Fruit fly (Drosophila melanogaster) whole organism, prepupa: ENCODE results near the gene CG31156.

Source experiments
- Blimp-1 ChIP-seq: fragments of 200-800 bp; sonication (Bioruptor generic); optimal IDR thresholded peaks from 3 replicates; lab custom pipeline; 2017; ENCODE audit warnings: missing biosample characterization, missing genetic modification characterization, mild to moderate bottlenecking, moderate library complexity, missing genetic modification reagents
- CG10631 ChIP-seq: fragments of 200-800 bp; sonication (Bioruptor generic); optimal IDR thresholded peaks from 2 replicates; lab custom pipeline; 2016; ENCODE audit warnings: missing biosample characterization, missing genetic modification characterization
- CG10669 ChIP-seq: fragments of 200-800 bp; sonication (Bioruptor generic); optimal IDR thresholded peaks from 3 replicates; lab custom pipeline; 2018; ENCODE audit warnings: missing biosample characterization, mild to moderate bottlenecking, missing genetic modification characterization, moderate library complexity
- CG11902 ChIP-seq: fragments of 200-800 bp; sonication (Bioruptor generic); optimal IDR thresholded peaks from 3 replicates; lab custom pipeline; 2016; ENCODE audit warnings: missing biosample characterization, missing genetic modification characterization
- CG15336 ChIP-seq: fragments of 200-800 bp; sonication (Bioruptor generic); IDR thresholded peaks from 2 replicates; pipeline ENCODE4 v1.3.6; 2022; ENCODE audit warnings: missing biosample characterization, missing genetic modification characterization
- CG1621 ChIP-seq: fragments of 200-800 bp; sonication (Bioruptor generic); optimal IDR thresholded peaks from 3 replicates; lab custom pipeline; 2018; ENCODE audit warnings: missing biosample characterization, mild to moderate bottlenecking, missing genetic modification characterization
- CG31627 ChIP-seq: fragments of 200-800 bp; sonication (Bioruptor generic); optimal IDR thresholded peaks from 3 replicates; lab custom pipeline; 2016; ENCODE audit warnings: missing biosample characterization, missing genetic modification characterization
- CG32006 ChIP-seq: fragments of 200-800 bp; sonication (Bioruptor generic); optimal IDR thresholded peaks from 3 replicates; lab custom pipeline; 2017; ENCODE audit warnings: missing biosample characterization, mild to moderate bottlenecking, missing genetic modification characterization
- CG34406 ChIP-seq: fragments of 200-800 bp; sonication (Bioruptor generic); optimal IDR thresholded peaks from 3 replicates; lab custom pipeline; 2016; ENCODE audit warnings: missing biosample characterization, missing genetic modification characterization
- CG3919 ChIP-seq: fragments of 200-800 bp; sonication (Bioruptor generic); optimal IDR thresholded peaks from 3 replicates; lab custom pipeline; 2016; ENCODE audit warnings: missing biosample characterization, missing genetic modification characterization
- CG4318 ChIP-seq: fragments of 200-800 bp; sonication (Bioruptor generic); optimal IDR thresholded peaks from 3 replicates; lab custom pipeline; 2017; ENCODE audit warnings: missing biosample characterization, mild to moderate bottlenecking, missing genetic modification characterization
- CG6276 ChIP-seq: fragments of 200-800 bp; sonication (Bioruptor generic); optimal IDR thresholded peaks from 2 replicates; lab custom pipeline; 2017; ENCODE audit warnings: missing biosample characterization, mild to moderate bottlenecking, missing genetic modification characterization
- CG6792 ChIP-seq: fragments of 200-800 bp; sonication (Bioruptor generic); optimal IDR thresholded peaks from 3 replicates; lab custom pipeline; 2016; ENCODE audit warnings: missing biosample characterization, missing genetic modification characterization
- CG6808 ChIP-seq: fragments of 200-800 bp; sonication (Bioruptor generic); optimal IDR thresholded peaks from 3 replicates; lab custom pipeline; 2017; ENCODE audit warnings: missing biosample characterization, missing genetic modification characterization, mild to moderate bottlenecking, moderate library complexity, missing genetic modification reagents
- CG7368 ChIP-seq: fragments of 200-800 bp; sonication (Bioruptor generic); optimal IDR thresholded peaks from 3 replicates; lab custom pipeline; 2016; ENCODE audit warnings: missing biosample characterization, missing genetic modification characterization
- CG8319 ChIP-seq: fragments of 200-800 bp; sonication (Bioruptor generic); optimal IDR thresholded peaks from 3 replicates; lab custom pipeline; 2016; ENCODE audit warnings: missing biosample characterization, missing genetic modification characterization
- CG8632 ChIP-seq: fragments of 200-800 bp; sonication (Bioruptor generic); optimal IDR thresholded peaks from 3 replicates; lab custom pipeline; 2016; ENCODE audit warnings: missing biosample characterization, missing genetic modification characterization
- Eip75B ChIP-seq: fragments of 200-800 bp; sonication (Bioruptor generic); optimal IDR thresholded peaks from 3 replicates; lab custom pipeline; 2016; ENCODE audit warnings: missing biosample characterization, missing genetic modification characterization
- Eip78C ChIP-seq: fragments of 200-800 bp; sonication (Bioruptor generic); peaks from one replicate; lab custom pipeline; 2016; ENCODE audit warnings: missing biosample characterization, missing genetic modification characterization
- Eip93F ChIP-seq: fragments of 200-800 bp; sonication (Bioruptor generic); optimal IDR thresholded peaks from 2 replicates; lab custom pipeline; 2016; ENCODE audit warnings: missing biosample characterization, mild to moderate bottlenecking, missing genetic modification characterization
- Ets21C ChIP-seq: fragments of 200-800 bp; sonication (Bioruptor generic); optimal IDR thresholded peaks from 3 replicates; lab custom pipeline; 2016; ENCODE audit warnings: missing biosample characterization, missing genetic modification characterization
- Ets96B ChIP-seq: fragments of 200-800 bp; optimal IDR thresholded peaks from 2 replicates; lab custom pipeline; 2019; ENCODE audit warnings: missing biosample characterization, mild to moderate bottlenecking, missing genetic modification characterization, moderate library complexity
- Gug ChIP-seq: fragments of 200-800 bp; sonication (Bioruptor generic); IDR thresholded peaks from 2 replicates; pipeline ENCODE4 v1.3.6; 2022; ENCODE audit warnings: missing biosample characterization, missing genetic modification characterization
- Hr38 ChIP-seq: sonication (Bioruptor generic); optimal IDR thresholded peaks from 2 replicates; lab custom pipeline; 2016; ENCODE audit warnings: missing biosample characterization, missing genetic modification characterization
- Hr39 ChIP-seq: fragments of 200-800 bp; sonication (Bioruptor generic); optimal IDR thresholded peaks from 2 replicates; lab custom pipeline; 2016; ENCODE audit warnings: missing biosample characterization, missing genetic modification characterization
- Hr4 ChIP-seq: fragments of 200-800 bp; sonication (Bioruptor generic); optimal IDR thresholded peaks from 3 replicates; lab custom pipeline; 2016; ENCODE audit warnings: missing biosample characterization, missing genetic modification characterization
- Met ChIP-seq: fragments of 200-800 bp; sonication (Bioruptor generic); optimal IDR thresholded peaks from 3 replicates; lab custom pipeline; 2016; ENCODE audit warnings: missing biosample characterization, missing genetic modification characterization
- OdsH ChIP-seq: fragments of 200-800 bp; sonication (Bioruptor generic); optimal IDR thresholded peaks from 3 replicates; lab custom pipeline; 2016; ENCODE audit warnings: missing biosample characterization, missing genetic modification characterization
- Smox ChIP-seq: fragments of 200-800 bp; sonication (Bioruptor generic); optimal IDR thresholded peaks from 3 replicates; lab custom pipeline; 2016; ENCODE audit warnings: missing biosample characterization, missing genetic modification characterization
- Sox14 ChIP-seq: fragments of 200-800 bp; sonication (Bioruptor generic); optimal IDR thresholded peaks from 3 replicates; lab custom pipeline; 2016; ENCODE audit warnings: missing biosample characterization, missing genetic modification characterization
- Sox15 ChIP-seq: fragments of 200-800 bp; sonication (Bioruptor generic); optimal IDR thresholded peaks from 3 replicates; lab custom pipeline; 2016; ENCODE audit warnings: missing biosample characterization, missing genetic modification characterization
- achi ChIP-seq: fragments of 200-800 bp; sonication (Bioruptor generic); optimal IDR thresholded peaks from 3 replicates; lab custom pipeline; 2016; ENCODE audit warnings: missing biosample characterization, missing genetic modification characterization
- acj6 ChIP-seq: fragments of 200-800 bp; sonication (Bioruptor generic); optimal IDR thresholded peaks from 3 replicates; lab custom pipeline; 2016; ENCODE audit warnings: missing biosample characterization, missing genetic modification characterization
- cyc ChIP-seq: fragments of 200-800 bp; sonication (Bioruptor generic); optimal IDR thresholded peaks from 3 replicates; lab custom pipeline; 2016; ENCODE audit warnings: missing biosample characterization, missing genetic modification characterization
- eg ChIP-seq: fragments of 200-800 bp; sonication (Bioruptor generic); IDR thresholded peaks from 3 replicates; pipeline ENCODE4 v1.3.6; 2022; ENCODE audit warnings: missing biosample characterization, missing genetic modification characterization
- esn ChIP-seq: fragments of 200-800 bp; sonication (Bioruptor generic); optimal IDR thresholded peaks from 2 replicates; lab custom pipeline; 2016; ENCODE audit warnings: missing biosample characterization, mild to moderate bottlenecking, missing genetic modification characterization, moderate library complexity
- fkh ChIP-seq: fragments of 200-800 bp; sonication (Bioruptor generic); optimal IDR thresholded peaks from 3 replicates; lab custom pipeline; 2017; ENCODE audit warnings: missing biosample characterization, mild to moderate bottlenecking, missing genetic modification characterization, moderate library complexity
- lz ChIP-seq: fragments of 200-800 bp; sonication (Bioruptor generic); optimal IDR thresholded peaks from 3 replicates; lab custom pipeline; 2016; ENCODE audit warnings: missing biosample characterization, missing genetic modification characterization
- net ChIP-seq: fragments of 200-800 bp; sonication (Bioruptor generic); optimal IDR thresholded peaks from 3 replicates; lab custom pipeline; 2016; ENCODE audit warnings: missing biosample characterization, missing genetic modification characterization
- pdm3 ChIP-seq: fragments of 200-800 bp; sonication (Bioruptor generic); optimal IDR thresholded peaks from 3 replicates; lab custom pipeline; 2016; ENCODE audit warnings: missing biosample characterization, missing genetic modification characterization
- salr ChIP-seq, 2 experiments: fragments of 200-800 bp; sonication (Bioruptor generic); optimal IDR thresholded peaks; 3 replicates each; lab custom pipeline; 2016 to 2018; ENCODE audit warnings: missing biosample characterization in 2 of 2, missing genetic modification characterization in 2 of 2, mild to moderate bottlenecking in 1 of 2
- spab ChIP-seq: fragments of 200-800 bp; sonication (Bioruptor generic); optimal IDR thresholded peaks from 2 replicates; lab custom pipeline; 2017; ENCODE audit warnings: missing biosample characterization, mild to moderate bottlenecking, missing genetic modification characterization, missing genetic modification reagents
- ss ChIP-seq, 2 experiments: fragments of 200-800 bp; sonication (Bioruptor generic); optimal IDR thresholded peaks; 2 replicates in 1 of 2; 3 replicates in 1 of 2; lab custom pipeline; 2017 to 2018; ENCODE audit warnings: mild to moderate bottlenecking in 2 of 2, missing biosample characterization in 2 of 2, missing genetic modification characterization in 2 of 2, moderate library complexity in 1 of 2
- svp ChIP-seq: fragments of 200-800 bp; sonication (Bioruptor generic); peaks from one replicate; lab custom pipeline; 2016; ENCODE audit warnings: missing biosample characterization, missing genetic modification characterization
- topi ChIP-seq: fragments of 200-800 bp; sonication (Bioruptor generic); optimal IDR thresholded peaks from 3 replicates; lab custom pipeline; 2016; ENCODE audit warnings: missing biosample characterization, missing genetic modification characterization
- vri ChIP-seq: fragments of 200-800 bp; sonication (Bioruptor generic); optimal IDR thresholded peaks from 3 replicates; lab custom pipeline; 2016; ENCODE audit warnings: missing biosample characterization, mild to moderate bottlenecking, missing genetic modification characterization

Gene CG31156

dm6 chr3R:22631156-22631555 lies 17.7 kb upstream of the CG31156 start:
- TF ChIP-seq vri (GFP tag; lab: Kevin White, UChicago) (peak; percentile 14), fkh (GFP tag; lab: Kevin White, UChicago) (peak; percentile 80), svp (GFP tag; lab: Kevin White, UChicago) (peak; percentile 59), net (no peak), spab (GFP tag; lab: Kevin White, UChicago) (no peak), CG6808 (GFP tag; lab: Kevin White, UChicago) (no peak)

- no peak for TF ChIP-seq CG1621 (tag; lab: Kevin White, UChicago)
- no peak for TF ChIP-seq CG8319 (GFP tag; lab: Kevin White, UChicago)
- no peak for TF ChIP-seq lz
- TF ChIP-seq CG32006 (GFP tag; lab: Kevin White, UChicago): no peak
- TF ChIP-seq svp (GFP tag; lab: Kevin White, UChicago): peak; percentile 58
- no peak for TF ChIP-seq CG31627 (GFP tag; lab: Kevin White, UChicago)
- peak; percentile 14 for TF ChIP-seq esn
- no peak for TF ChIP-seq Sox14 (GFP tag; lab: Kevin White, UChicago)
- TF ChIP-seq spab (GFP tag; lab: Kevin White, UChicago): no peak
- TF ChIP-seq CG6276 (GFP tag; lab: Kevin White, UChicago): no peak
Observed at dm6 chr3R:22629174-22629573, 15.7 kb upstream of the CG31156 start.

dm6 chr3R:22627936-22628513 lies 14.6 kb upstream of the CG31156 start:
- TF ChIP-seq Sox14 (GFP tag; lab: Kevin White, UChicago) (peak; percentile 81), eg (GFP tag; lab: Robert Waterston, UW) (0 out of 3 replicates have a peak, but pooled peaks have one; percentile 20), achi (GFP tag; lab: Kevin White, UChicago) (peak; percentile 65), OdsH (GFP tag; lab: Kevin White, UChicago) (peak; percentile 71), Smox (GFP tag; lab: Kevin White, UChicago) (peak; percentile 87), Ets21C (peak; percentile 81), CG15336 (GFP tag; lab: Robert Waterston, UW) (peak; percentile 27; the same call in 1 of the 2 replicates), CG6792 (GFP tag; lab: Kevin White, UChicago) (peak; percentile 72), svp (GFP tag; lab: Kevin White, UChicago) (peak; percentile 79), CG8632 (GFP tag; lab: Kevin White, UChicago) (peak; percentile 63), Met (GFP tag; lab: Kevin White, UChicago) (peak; percentile 91), net (peak; percentile 44), salr (GFP tag; optimal IDR thresholded peaks at IDR 0.05; lab: Kevin White, UChicago) (no peak), CG7368 (GFP tag; lab: Kevin White, UChicago) (no peak), Eip75B (GFP tag; lab: Kevin White, UChicago) (peak; percentile 44), spab (GFP tag; lab: Kevin White, UChicago) (no peak), topi (GFP tag; lab: Kevin White, UChicago) (peak; percentile 84), Hr39 (GFP tag; lab: Kevin White, UChicago) (peak; percentile 94), Ets96B (tag; lab: Kevin White, UChicago) (no peak), Eip78C (GFP tag; lab: Kevin White, UChicago) (peak; percentile 68), Gug (GFP tag; lab: Robert Waterston, UW) (no peak), Sox15 (GFP tag; lab: Kevin White, UChicago) (peak; percentile 70), Eip93F (GFP tag; lab: Kevin White, UChicago) (no peak), CG10631 (GFP tag; lab: Kevin White, UChicago) (peak; percentile 36), cyc (GFP tag; lab: Kevin White, UChicago) (peak; percentile 48), CG6808 (GFP tag; lab: Kevin White, UChicago) (no peak), CG8319 (GFP tag; lab: Kevin White, UChicago) (no peak), CG3919 (peak; percentile 15), lz (peak; percentile 81), Blimp-1 (GFP tag; lab: Kevin White, UChicago) (peak; percentile 17), acj6 (GFP tag; lab: Kevin White, UChicago) (peak; percentile 79), vri (GFP tag; lab: Kevin White, UChicago) (peak; percentile 56), pdm3 (GFP tag; lab: Kevin White, UChicago) (peak; percentile 76), ss (GFP tag; optimal IDR thresholded peaks at IDR 0.05; lab: Kevin White, UChicago) (no peak), CG32006 (GFP tag; lab: Kevin White, UChicago) (peak; percentile 29), CG34406 (GFP tag; lab: Kevin White, UChicago) (peak; percentile 75), Hr38 (GFP tag; lab: Kevin White, UChicago) (no peak), CG4318 (GFP tag; lab: Kevin White, UChicago) (no peak), Hr4 (peak; percentile 51), CG11902 (GFP tag; lab: Kevin White, UChicago) (peak; percentile 8), CG10669 (no peak), CG31627 (GFP tag; lab: Kevin White, UChicago) (peak; percentile 95)
